Fruit fly (Drosophila melanogaster) whole organism, embryonic: ENCODE measurements around the gene Grasp65.
A peak's percentile ranks its signal among the peaks of the same experiment; 100 is the strongest.

Experiments
- Antp ChIP-seq: fragments of 200-800 bp; sonication (Bioruptor generic); optimal IDR thresholded peaks from 3 replicates; lab custom pipeline; 2016; ENCODE audit warnings: missing biosample characterization, missing genetic modification characterization
- Bdp1 ChIP-seq: fragments of 200-800 bp; sonication (Bioruptor generic); optimal IDR thresholded peaks from 3 replicates; lab custom pipeline; 2016; ENCODE audit warnings: missing biosample characterization, missing genetic modification characterization
- CG10462 ChIP-seq: fragments of 200-800 bp; sonication (Bioruptor generic); optimal IDR thresholded peaks from 2 replicates; lab custom pipeline; 2016; ENCODE audit warnings: missing biosample characterization, missing genetic modification characterization
- CG11093 ChIP-seq: fragments of 200-800 bp; sonication (Bioruptor generic); IDR thresholded peaks from 3 replicates; pipeline ENCODE4 v1.3.6; 2022; ENCODE audit warnings: missing biosample characterization, missing genetic modification characterization
- CG11456 ChIP-seq: fragments of 200-800 bp; sonication (Bioruptor generic); IDR thresholded peaks from 3 replicates; pipeline ENCODE4 v1.3.6; 2022; ENCODE audit warnings: missing biosample characterization, missing genetic modification characterization
- CG11696 ChIP-seq: fragments of 200-800 bp; sonication (Bioruptor generic); IDR thresholded peaks from 2 replicates; pipeline ENCODE4 v1.3.6; 2022; ENCODE audit warnings: missing biosample characterization, missing genetic modification characterization
- CG12391 ChIP-seq: fragments of 200-800 bp; sonication (Bioruptor generic); optimal IDR thresholded peaks from 3 replicates; lab custom pipeline; 2018; ENCODE audit warnings: missing biosample characterization, mild to moderate bottlenecking, missing genetic modification characterization, moderate library complexity
- CG12942 ChIP-seq: fragments of 200-800 bp; sonication (Bioruptor generic); optimal IDR thresholded peaks from 3 replicates; lab custom pipeline; 2016; ENCODE audit warnings: missing biosample characterization, missing genetic modification characterization
- CG14710 ChIP-seq: fragments of 200-800 bp; sonication (Bioruptor generic); optimal IDR thresholded peaks from 3 replicates; lab custom pipeline; 2019; ENCODE audit warnings: missing biosample characterization, mild to moderate bottlenecking, missing genetic modification characterization, moderate library complexity
- CG15073 ChIP-seq: fragments of 200-800 bp; sonication (Bioruptor generic); optimal IDR thresholded peaks from 2 replicates; lab custom pipeline; 2016; ENCODE audit warnings: missing biosample characterization, missing genetic modification characterization
- CG17361 ChIP-seq: fragments of 200-800 bp; sonication (Bioruptor generic); IDR thresholded peaks from 3 replicates; pipeline ENCODE4 v1.3.6; 2022; ENCODE audit warnings: missing biosample characterization, missing genetic modification characterization
- CG2120 ChIP-seq: fragments of 200-800 bp; sonication (Bioruptor generic); optimal IDR thresholded peaks from 3 replicates; lab custom pipeline; 2016; ENCODE audit warnings: missing biosample characterization, missing genetic modification characterization
- CG30020 ChIP-seq: fragments of 200-800 bp; optimal IDR thresholded peaks from 2 replicates; lab custom pipeline; 2019; ENCODE audit warnings: missing biosample characterization, mild to moderate bottlenecking, missing genetic modification characterization, moderate library complexity
- CG32532 ChIP-seq: fragments of 200-800 bp; sonication (Bioruptor generic); IDR thresholded peaks from 2 replicates; pipeline ENCODE4 v1.3.6; 2022; ENCODE audit warnings: missing biosample characterization, missing genetic modification characterization
- CG32772 ChIP-seq: fragments of 200-800 bp; sonication (Bioruptor generic); IDR thresholded peaks from 2 replicates; pipeline ENCODE4 v1.3.6; 2022; ENCODE audit warnings: missing biosample characterization, missing genetic modification characterization
- CG6272 ChIP-seq: fragments of 200-800 bp; sonication (Bioruptor generic); IDR thresholded peaks from 2 replicates; pipeline ENCODE4 v1.3.6; 2022; ENCODE audit warnings: missing biosample characterization, missing genetic modification characterization
- CG6683 ChIP-seq: fragments of 200-800 bp; sonication (Bioruptor generic); optimal IDR thresholded peaks from 2 replicates; lab custom pipeline; 2017; ENCODE audit warnings: missing biosample characterization, mild to moderate bottlenecking, missing genetic modification characterization, missing genetic modification reagents
- CG6813 ChIP-seq: fragments of 200-800 bp; sonication (Bioruptor generic); optimal IDR thresholded peaks from 2 replicates; lab custom pipeline; 2017; ENCODE audit warnings: missing biosample characterization, missing genetic modification characterization, mild to moderate bottlenecking, moderate library complexity, missing genetic modification reagents
- CG7987 ChIP-seq: fragments of 200-800 bp; sonication (Bioruptor generic); optimal IDR thresholded peaks from 2 replicates; lab custom pipeline; 2018; ENCODE audit warnings: missing biosample characterization, mild to moderate bottlenecking, missing genetic modification characterization, moderate library complexity
- CG8281 ChIP-seq: fragments of 200-800 bp; sonication (Bioruptor generic); optimal IDR thresholded peaks from 2 replicates; lab custom pipeline; 2018; ENCODE audit warnings: missing biosample characterization, mild to moderate bottlenecking, missing genetic modification characterization, moderate library complexity
- CG9437 ChIP-seq: fragments of 200-800 bp; sonication (Bioruptor generic); optimal IDR thresholded peaks from 2 replicates; lab custom pipeline; 2018; ENCODE audit warnings: missing biosample characterization, mild to moderate bottlenecking, missing genetic modification characterization
- CG9727 ChIP-seq: fragments of 200-800 bp; sonication (Bioruptor generic); optimal IDR thresholded peaks from 3 replicates; lab custom pipeline; 2017; ENCODE audit warnings: missing biosample characterization, mild to moderate bottlenecking, missing genetic modification characterization
- CG9932 ChIP-seq: fragments of 200-800 bp; sonication (Bioruptor generic); IDR thresholded peaks from 2 replicates; pipeline ENCODE4 v1.3.6; 2022; ENCODE audit warnings: missing biosample characterization, missing genetic modification characterization
- CTCF ChIP-seq: fragments of 200-800 bp; sonication (Bioruptor generic); optimal IDR thresholded peaks from 2 replicates; lab custom pipeline; 2017; ENCODE audit warnings: missing biosample characterization, mild to moderate bottlenecking, missing genetic modification characterization, moderate library complexity
- Doc3 ChIP-seq: fragments of 200-800 bp; sonication (Bioruptor generic); IDR thresholded peaks from 3 replicates; pipeline ENCODE4 v1.3.6; 2022; ENCODE audit warnings: missing biosample characterization, missing genetic modification characterization; ENCODE audit not compliant: partially characterized antibody
- Fer2 ChIP-seq: fragments of 200-800 bp; sonication (Bioruptor generic); optimal IDR thresholded peaks from 2 replicates; lab custom pipeline; 2018; ENCODE audit warnings: missing biosample characterization, mild to moderate bottlenecking, missing genetic modification characterization, moderate library complexity
- H2.0 ChIP-seq: fragments of 200-800 bp; sonication (Bioruptor generic); IDR thresholded peaks from 2 replicates; pipeline ENCODE4 v1.3.6; 2022; ENCODE audit warnings: missing biosample characterization, missing genetic modification characterization
- Hey ChIP-seq: fragments of 200-800 bp; sonication (Bioruptor generic); optimal IDR thresholded peaks from 3 replicates; lab custom pipeline; 2018; ENCODE audit warnings: missing biosample characterization, mild to moderate bottlenecking, missing genetic modification characterization
- Mes4 ChIP-seq: fragments of 200-800 bp; sonication (Bioruptor generic); optimal IDR thresholded peaks from 2 replicates; lab custom pipeline; 2016; ENCODE audit warnings: missing biosample characterization, missing genetic modification characterization
- NC2β ChIP-seq: fragments of 200-800 bp; sonication (Bioruptor generic); optimal IDR thresholded peaks from 2 replicates; lab custom pipeline; 2016; ENCODE audit warnings: missing biosample characterization, missing genetic modification characterization
- Neu2 ChIP-seq: fragments of 200-800 bp; sonication (Bioruptor generic); optimal IDR thresholded peaks from 3 replicates; lab custom pipeline; 2016; ENCODE audit warnings: missing biosample characterization, missing genetic modification characterization, borderline replicate concordance
- Nf-YA ChIP-seq: fragments of 200-800 bp; sonication (Bioruptor generic); IDR thresholded peaks from 2 replicates; pipeline ENCODE4 v1.3.6; 2022; ENCODE audit warnings: missing biosample characterization, missing genetic modification characterization
- ab ChIP-seq: fragments of 200-800 bp; sonication (Bioruptor generic); optimal IDR thresholded peaks from 2 replicates; lab custom pipeline; 2016; ENCODE audit warnings: missing biosample characterization, missing genetic modification characterization
- ash1 ChIP-seq: fragments of 200-800 bp; sonication (Bioruptor generic); optimal IDR thresholded peaks from 2 replicates; lab custom pipeline; 2018; ENCODE audit warnings: missing biosample characterization, mild to moderate bottlenecking, missing genetic modification characterization
- ato ChIP-seq: fragments of 200-800 bp; sonication (Bioruptor generic); IDR thresholded peaks from 2 replicates; pipeline ENCODE4 v1.3.6; 2022; ENCODE audit warnings: missing biosample characterization, missing genetic modification characterization; ENCODE audit not compliant: partially characterized antibody
- chm ChIP-seq: fragments of 200-800 bp; sonication (Bioruptor generic); IDR thresholded peaks from 2 replicates; pipeline ENCODE4 v1.3.6; 2022; ENCODE audit warnings: missing biosample characterization, missing genetic modification characterization
- croc ChIP-seq: fragments of 200-800 bp; sonication (Bioruptor generic); conservative IDR thresholded peaks from 3 replicates; pipeline ENCODE4 v1.3.6; 2022; ENCODE audit warnings: missing biosample characterization, missing genetic modification characterization
- crol ChIP-seq: fragments of 200-800 bp; sonication (Bioruptor generic); IDR thresholded peaks from 2 replicates; pipeline ENCODE4 v1.3.6; 2022; ENCODE audit warnings: missing biosample characterization, missing genetic modification characterization
- disco-r ChIP-seq: fragments of 200-800 bp; sonication (Bioruptor generic); optimal IDR thresholded peaks from 2 replicates; lab custom pipeline; 2016; ENCODE audit warnings: missing biosample characterization, missing genetic modification characterization
- hkb ChIP-seq, 2 experiments: fragments of 200-800 bp in 1 of 2; fragments of >200 bp in 1 of 2; sonication (Bioruptor generic) in 1 of 2; IDR thresholded peaks in 1 of 2; optimal IDR thresholded peaks in 1 of 2; 2 replicates each; pipeline versions ENCODE4 v1.3.6 to Lab custom; 2017 to 2022; ENCODE audit warnings: missing biosample characterization in 1 of 2, missing genetic modification characterization in 1 of 2
- hth ChIP-seq: fragments of >200 bp; optimal IDR thresholded peaks from 2 replicates; lab custom pipeline; 2017; ENCODE audit warnings: inconsistent platforms
- kay ChIP-seq: fragments of 200-800 bp; sonication (Bioruptor generic); optimal IDR thresholded peaks from 2 replicates; lab custom pipeline; 2016; ENCODE audit warnings: missing biosample characterization, missing genetic modification characterization
- lmd ChIP-seq: fragments of 200-800 bp; sonication (Bioruptor generic); IDR thresholded peaks from 2 replicates; pipeline ENCODE4 v1.3.6; 2022; ENCODE audit warnings: missing biosample characterization, missing genetic modification characterization
- nerfin-2 ChIP-seq: fragments of 200-800 bp; sonication (Bioruptor generic); IDR thresholded peaks from 2 replicates; pipeline ENCODE4 v1.3.6; 2022; ENCODE audit warnings: missing biosample characterization, missing genetic modification characterization; ENCODE audit not compliant: partially characterized antibody
- pb ChIP-seq: fragments of 200-800 bp; sonication (Bioruptor generic); optimal IDR thresholded peaks from 3 replicates; lab custom pipeline; 2016; ENCODE audit warnings: missing biosample characterization, missing genetic modification characterization
- schlank ChIP-seq: fragments of 200-800 bp; sonication (Bioruptor generic); optimal IDR thresholded peaks from 2 replicates; lab custom pipeline; 2018; ENCODE audit warnings: missing biosample characterization, mild to moderate bottlenecking, missing genetic modification characterization
- shn ChIP-seq: fragments of 200-800 bp; sonication (Bioruptor generic); optimal IDR thresholded peaks from 3 replicates; lab custom pipeline; 2016; ENCODE audit warnings: missing biosample characterization, missing genetic modification characterization
- slbo ChIP-seq: fragments of 200-800 bp; sonication (Bioruptor generic); IDR thresholded peaks from 2 replicates; pipeline ENCODE4 v1.3.6; 2022; ENCODE audit warnings: missing biosample characterization, missing genetic modification characterization
- slp2 ChIP-seq: fragments of 200-800 bp; sonication (Bioruptor generic); optimal IDR thresholded peaks from 2 replicates; lab custom pipeline; 2016; ENCODE audit warnings: missing biosample characterization, missing genetic modification characterization
- tgo ChIP-seq: fragments of 200-800 bp; sonication (Bioruptor generic); IDR thresholded peaks from 3 replicates; pipeline ENCODE4 v1.3.6; 2022; ENCODE audit warnings: missing biosample characterization, missing genetic modification characterization
- tll ChIP-seq, 2 experiments: fragments of 200-800 bp in 1 of 2; fragments of >200 bp in 1 of 2; sonication (Bioruptor generic) in 1 of 2; optimal IDR thresholded peaks; 2 replicates each; lab custom pipeline; 2017 to 2019; ENCODE audit warnings: missing biosample characterization in 2 of 2, missing genetic modification characterization in 2 of 2, mild to moderate bottlenecking in 1 of 2, moderate library complexity in 1 of 2
- zfh2 ChIP-seq: fragments of 200-800 bp; sonication (Bioruptor generic); optimal IDR thresholded peaks from 2 replicates; lab custom pipeline; 2016; ENCODE audit warnings: missing biosample characterization, missing genetic modification characterization

Gene Grasp65

DNA sequence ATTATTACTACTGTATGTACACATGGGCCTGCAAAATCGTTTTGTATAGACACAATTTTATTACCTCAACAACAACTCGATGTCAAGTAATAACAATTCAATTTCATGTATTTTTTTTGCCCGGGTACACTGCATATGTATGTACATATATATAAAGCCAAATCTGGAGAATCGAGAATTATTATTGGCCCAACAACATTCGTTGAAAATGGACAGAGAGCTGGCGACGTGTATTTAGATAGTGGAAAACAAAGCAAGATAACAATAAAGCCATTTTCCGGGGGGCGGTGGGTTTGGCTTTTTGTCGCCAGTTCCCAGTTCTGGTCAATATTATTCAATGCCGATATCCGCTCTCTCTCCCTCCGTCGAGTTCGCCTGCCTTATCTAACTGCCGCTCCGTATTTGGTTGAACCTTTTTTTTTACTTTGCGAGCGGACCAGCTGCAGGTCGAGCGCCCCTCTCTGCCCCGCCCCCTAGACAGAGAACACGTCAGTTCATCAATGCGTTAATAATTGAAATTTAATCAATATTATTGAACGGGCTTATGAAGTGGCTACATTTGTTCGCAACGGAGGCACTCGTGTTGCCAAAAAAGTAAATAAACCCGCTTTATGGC is 5.1 kb downstream of the Grasp65 start (continued):
- TF ChIP-seq hth (lab: Kevin White, UChicago), result no peak
- no peak for TF ChIP-seq lmd (GFP tag; lab: Robert Waterston, UW)
- TF ChIP-seq schlank, result no peak
- TF ChIP-seq crol, result peak; percentile 88
- no peak for TF ChIP-seq CG6813 (GFP tag; lab: Kevin White, UChicago)
- no peak for TF ChIP-seq chm (GFP tag; lab: Robert Waterston, UW)
- no peak for TF ChIP-seq CG9727 (GFP tag; lab: Kevin White, UChicago)
- no peak for TF ChIP-seq H2.0 (GFP tag; lab: Robert Waterston, UW)
- no peak for TF ChIP-seq NC2β (GFP tag; lab: Kevin White, UChicago)
- TF ChIP-seq Mes4 (GFP tag; lab: Kevin White, UChicago), result no peak
- TF ChIP-seq CG15073 (GFP tag; lab: Kevin White, UChicago), result no peak
- TF ChIP-seq pb (GFP tag; lab: Kevin White, UChicago), result no peak
- TF ChIP-seq CG11093, result no peak
- TF ChIP-seq CG14710, result no peak
- no peak for TF ChIP-seq kay (GFP tag; lab: Kevin White, UChicago)
- TF ChIP-seq CTCF (GFP tag; lab: Kevin White, UChicago), result no peak
- TF ChIP-seq CG32532 (GFP tag; lab: Robert Waterston, UW), result peak; percentile 31; the same call in 1 of the 2 replicates
- no peak for TF ChIP-seq CG12391
- TF ChIP-seq tll (GFP tag; optimal IDR thresholded peaks at IDR 0.05; lab: Kevin White, UChicago), result no peak
- TF ChIP-seq CG32772, result no peak
- TF ChIP-seq Nf-YA (GFP tag; lab: Robert Waterston, UW), result no peak
- TF ChIP-seq CG7987 (GFP tag; lab: Kevin White, UChicago), result peak; percentile 2
- TF ChIP-seq slp2, result no peak
- TF ChIP-seq Antp (GFP tag; lab: Kevin White, UChicago), result no peak
- TF ChIP-seq ab, result no peak
- TF ChIP-seq CG6683 (GFP tag; lab: Kevin White, UChicago), result no peak
- no peak for TF ChIP-seq Neu2 (GFP tag; lab: Kevin White, UChicago)
- TF ChIP-seq nerfin-2 (GFP tag; lab: Robert Waterston, UW), result no peak
- no peak for TF ChIP-seq CG6272 (GFP tag; lab: Robert Waterston, UW)
- TF ChIP-seq CG2120 (GFP tag; lab: Kevin White, UChicago), result peak; percentile 21
- TF ChIP-seq shn (GFP tag; lab: Kevin White, UChicago), result no peak
- no peak for TF ChIP-seq ash1 (GFP tag; lab: Kevin White, UChicago)
- TF ChIP-seq CG11696 (GFP tag; lab: Robert Waterston, UW), result no peak
- no peak for TF ChIP-seq CG9932 (GFP tag; lab: Robert Waterston, UW)
- no peak for TF ChIP-seq Fer2 (tag; lab: Kevin White, UChicago)
- no peak for TF ChIP-seq zfh2 (GFP tag; lab: Kevin White, UChicago)
- no peak for TF ChIP-seq hkb (optimal IDR thresholded peaks at IDR 0.05; lab: Kevin White, UChicago)
- 0 out of 2 replicates have a peak, but pooled peaks have one; percentile 10 for TF ChIP-seq hkb (GFP tag; IDR thresholded peaks at IDR 0.05; lab: Robert Waterston, UW)
- peak; percentile 25 for TF ChIP-seq Hey
- TF ChIP-seq ato (GFP tag; lab: Robert Waterston, UW), result no peak
- TF ChIP-seq Bdp1 (GFP tag; lab: Kevin White, UChicago), result no peak
- no peak for TF ChIP-seq CG30020 (tag; lab: Kevin White, UChicago)
- TF ChIP-seq CG17361 (GFP tag; lab: Robert Waterston, UW), result 0 out of 3 replicates have a peak, but pooled peaks have one; percentile 6
- TF ChIP-seq CG9437 (GFP tag; lab: Kevin White, UChicago), result no peak
- TF ChIP-seq tgo (GFP tag; lab: Robert Waterston, UW), result no peak
- no peak for TF ChIP-seq CG10462 (GFP tag; lab: Kevin White, UChicago)
- peak; percentile 99 for TF ChIP-seq CG8281 (tag; lab: Kevin White, UChicago)
- TF ChIP-seq slbo (GFP tag; lab: Robert Waterston, UW), result no peak
- no peak for TF ChIP-seq disco-r
- no peak for TF ChIP-seq Doc3 (GFP tag; lab: Robert Waterston, UW)
- TF ChIP-seq CG12942 (GFP tag; lab: Kevin White, UChicago), result no peak
- no peak for TF ChIP-seq CG11456 (GFP tag; lab: Robert Waterston, UW)
- TF ChIP-seq croc (GFP tag; lab: Robert Waterston, UW), result no peak
